Fruit fly (Drosophila melanogaster) whole organism, prepupa: ENCODE measurements around the gene CG14402.

Experiments
- CG11294 ChIP-seq: fragments of 200-800 bp; sonication (Bioruptor generic); IDR thresholded peaks from 2 replicates; pipeline ENCODE4 v1.3.6; 2022; ENCODE audit warnings: missing biosample characterization, missing genetic modification characterization
- CG11762 ChIP-seq: fragments of 200-800 bp; sonication (Bioruptor generic); optimal IDR thresholded peaks from 3 replicates; lab custom pipeline; 2016; ENCODE audit warnings: missing biosample characterization, missing genetic modification characterization; ENCODE audit not compliant: insufficient read depth
- CG11902 ChIP-seq: fragments of 200-800 bp; sonication (Bioruptor generic); optimal IDR thresholded peaks from 3 replicates; lab custom pipeline; 2016; ENCODE audit warnings: missing biosample characterization, missing genetic modification characterization
- CG15336 ChIP-seq: fragments of 200-800 bp; sonication (Bioruptor generic); IDR thresholded peaks from 2 replicates; pipeline ENCODE4 v1.3.6; 2022; ENCODE audit warnings: missing biosample characterization, missing genetic modification characterization
- CG1621 ChIP-seq: fragments of 200-800 bp; sonication (Bioruptor generic); optimal IDR thresholded peaks from 3 replicates; lab custom pipeline; 2018; ENCODE audit warnings: missing biosample characterization, mild to moderate bottlenecking, missing genetic modification characterization
- CG3032 ChIP-seq: fragments of 200-800 bp; optimal IDR thresholded peaks from 2 replicates; lab custom pipeline; 2019; ENCODE audit warnings: missing biosample characterization, mild to moderate bottlenecking, missing genetic modification characterization, moderate library complexity
- CG32006 ChIP-seq: fragments of 200-800 bp; sonication (Bioruptor generic); optimal IDR thresholded peaks from 3 replicates; lab custom pipeline; 2017; ENCODE audit warnings: missing biosample characterization, mild to moderate bottlenecking, missing genetic modification characterization
- CG4318 ChIP-seq: fragments of 200-800 bp; sonication (Bioruptor generic); optimal IDR thresholded peaks from 3 replicates; lab custom pipeline; 2017; ENCODE audit warnings: missing biosample characterization, mild to moderate bottlenecking, missing genetic modification characterization
- CG6163 ChIP-seq: fragments of 200-800 bp; sonication (Bioruptor generic); IDR thresholded peaks from 3 replicates; pipeline ENCODE4 v1.3.6; 2022; ENCODE audit warnings: missing biosample characterization, missing genetic modification characterization
- CG6276 ChIP-seq: fragments of 200-800 bp; sonication (Bioruptor generic); optimal IDR thresholded peaks from 2 replicates; lab custom pipeline; 2017; ENCODE audit warnings: missing biosample characterization, mild to moderate bottlenecking, missing genetic modification characterization
- CG6792 ChIP-seq: fragments of 200-800 bp; sonication (Bioruptor generic); optimal IDR thresholded peaks from 3 replicates; lab custom pipeline; 2016; ENCODE audit warnings: missing biosample characterization, missing genetic modification characterization
- CG6808 ChIP-seq: fragments of 200-800 bp; sonication (Bioruptor generic); optimal IDR thresholded peaks from 3 replicates; lab custom pipeline; 2017; ENCODE audit warnings: missing biosample characterization, missing genetic modification characterization, mild to moderate bottlenecking, moderate library complexity, missing genetic modification reagents
- CG6854 ChIP-seq: fragments of 200-800 bp; sonication (Bioruptor generic); optimal IDR thresholded peaks from 2 replicates; lab custom pipeline; 2017; ENCODE audit warnings: missing biosample characterization, mild to moderate bottlenecking, missing genetic modification characterization
- CG7368 ChIP-seq: fragments of 200-800 bp; sonication (Bioruptor generic); optimal IDR thresholded peaks from 3 replicates; lab custom pipeline; 2016; ENCODE audit warnings: missing biosample characterization, missing genetic modification characterization
- CG8119 ChIP-seq: fragments of 200-800 bp; sonication (Bioruptor generic); IDR thresholded peaks from 3 replicates; pipeline ENCODE4 v1.3.6; 2022; ENCODE audit warnings: missing biosample characterization, missing genetic modification characterization
- CG8319 ChIP-seq: fragments of 200-800 bp; sonication (Bioruptor generic); optimal IDR thresholded peaks from 3 replicates; lab custom pipeline; 2016; ENCODE audit warnings: missing biosample characterization, missing genetic modification characterization
- CG8632 ChIP-seq: fragments of 200-800 bp; sonication (Bioruptor generic); optimal IDR thresholded peaks from 3 replicates; lab custom pipeline; 2016; ENCODE audit warnings: missing biosample characterization, missing genetic modification characterization
- CG9139 ChIP-seq: fragments of 200-800 bp; sonication (Bioruptor generic); optimal IDR thresholded peaks from 3 replicates; lab custom pipeline; 2017; ENCODE audit warnings: missing biosample characterization, mild to moderate bottlenecking, missing genetic modification characterization
- Eip75B ChIP-seq: fragments of 200-800 bp; sonication (Bioruptor generic); optimal IDR thresholded peaks from 3 replicates; lab custom pipeline; 2016; ENCODE audit warnings: missing biosample characterization, missing genetic modification characterization
- Eip78C ChIP-seq: fragments of 200-800 bp; sonication (Bioruptor generic); peaks from one replicate; lab custom pipeline; 2016; ENCODE audit warnings: missing biosample characterization, missing genetic modification characterization
- Eip93F ChIP-seq: fragments of 200-800 bp; sonication (Bioruptor generic); optimal IDR thresholded peaks from 2 replicates; lab custom pipeline; 2016; ENCODE audit warnings: missing biosample characterization, mild to moderate bottlenecking, missing genetic modification characterization
- Ets21C ChIP-seq: fragments of 200-800 bp; sonication (Bioruptor generic); optimal IDR thresholded peaks from 3 replicates; lab custom pipeline; 2016; ENCODE audit warnings: missing biosample characterization, missing genetic modification characterization
- Gug ChIP-seq: fragments of 200-800 bp; sonication (Bioruptor generic); IDR thresholded peaks from 2 replicates; pipeline ENCODE4 v1.3.6; 2022; ENCODE audit warnings: missing biosample characterization, missing genetic modification characterization
- Hr38 ChIP-seq: sonication (Bioruptor generic); optimal IDR thresholded peaks from 2 replicates; lab custom pipeline; 2016; ENCODE audit warnings: missing biosample characterization, missing genetic modification characterization
- Hr39 ChIP-seq: fragments of 200-800 bp; sonication (Bioruptor generic); optimal IDR thresholded peaks from 2 replicates; lab custom pipeline; 2016; ENCODE audit warnings: missing biosample characterization, missing genetic modification characterization
- Hr4 ChIP-seq: fragments of 200-800 bp; sonication (Bioruptor generic); optimal IDR thresholded peaks from 3 replicates; lab custom pipeline; 2016; ENCODE audit warnings: missing biosample characterization, missing genetic modification characterization
- Lpt ChIP-seq: fragments of 200-800 bp; sonication (Bioruptor generic); optimal IDR thresholded peaks from 3 replicates; lab custom pipeline; 2016; ENCODE audit warnings: missing biosample characterization, missing genetic modification characterization
- Met ChIP-seq: fragments of 200-800 bp; sonication (Bioruptor generic); optimal IDR thresholded peaks from 3 replicates; lab custom pipeline; 2016; ENCODE audit warnings: missing biosample characterization, missing genetic modification characterization
- Smox ChIP-seq: fragments of 200-800 bp; sonication (Bioruptor generic); optimal IDR thresholded peaks from 3 replicates; lab custom pipeline; 2016; ENCODE audit warnings: missing biosample characterization, missing genetic modification characterization
- Sox102F ChIP-seq: fragments of 200-800 bp; sonication (Bioruptor generic); optimal IDR thresholded peaks from 2 replicates; lab custom pipeline; 2016; ENCODE audit warnings: missing biosample characterization, mild to moderate bottlenecking, missing genetic modification characterization
- achi ChIP-seq: fragments of 200-800 bp; sonication (Bioruptor generic); optimal IDR thresholded peaks from 3 replicates; lab custom pipeline; 2016; ENCODE audit warnings: missing biosample characterization, missing genetic modification characterization
- acj6 ChIP-seq: fragments of 200-800 bp; sonication (Bioruptor generic); optimal IDR thresholded peaks from 3 replicates; lab custom pipeline; 2016; ENCODE audit warnings: missing biosample characterization, missing genetic modification characterization
- dsx ChIP-seq: fragments of 200-800 bp; optimal IDR thresholded peaks from 3 replicates; lab custom pipeline; 2019; ENCODE audit warnings: missing biosample characterization, mild to moderate bottlenecking, missing genetic modification characterization, moderate library complexity; ENCODE audit not compliant: poor library complexity, severe bottlenecking
- eg ChIP-seq: fragments of 200-800 bp; sonication (Bioruptor generic); IDR thresholded peaks from 3 replicates; pipeline ENCODE4 v1.3.6; 2022; ENCODE audit warnings: missing biosample characterization, missing genetic modification characterization
- esn ChIP-seq: fragments of 200-800 bp; sonication (Bioruptor generic); optimal IDR thresholded peaks from 2 replicates; lab custom pipeline; 2016; ENCODE audit warnings: missing biosample characterization, mild to moderate bottlenecking, missing genetic modification characterization, moderate library complexity
- fd59A ChIP-seq: fragments of 200-800 bp; sonication (Bioruptor generic); optimal IDR thresholded peaks from 2 replicates; lab custom pipeline; 2017; ENCODE audit warnings: missing biosample characterization, mild to moderate bottlenecking, missing genetic modification characterization, missing genetic modification reagents
- fd85E ChIP-seq: fragments of 200-800 bp; sonication (Bioruptor generic); optimal IDR thresholded peaks from 3 replicates; lab custom pipeline; 2016; ENCODE audit warnings: missing biosample characterization, missing genetic modification characterization
- fkh ChIP-seq: fragments of 200-800 bp; sonication (Bioruptor generic); optimal IDR thresholded peaks from 3 replicates; lab custom pipeline; 2017; ENCODE audit warnings: missing biosample characterization, mild to moderate bottlenecking, missing genetic modification characterization, moderate library complexity
- net ChIP-seq: fragments of 200-800 bp; sonication (Bioruptor generic); optimal IDR thresholded peaks from 3 replicates; lab custom pipeline; 2016; ENCODE audit warnings: missing biosample characterization, missing genetic modification characterization
- spab ChIP-seq: fragments of 200-800 bp; sonication (Bioruptor generic); optimal IDR thresholded peaks from 2 replicates; lab custom pipeline; 2017; ENCODE audit warnings: missing biosample characterization, mild to moderate bottlenecking, missing genetic modification characterization, missing genetic modification reagents
- ss ChIP-seq, 2 experiments: fragments of 200-800 bp; sonication (Bioruptor generic); optimal IDR thresholded peaks; 2 replicates in 1 of 2; 3 replicates in 1 of 2; lab custom pipeline; 2017 to 2018; ENCODE audit warnings: mild to moderate bottlenecking in 2 of 2, missing biosample characterization in 2 of 2, missing genetic modification characterization in 2 of 2, moderate library complexity in 1 of 2
- svp ChIP-seq: fragments of 200-800 bp; sonication (Bioruptor generic); peaks from one replicate; lab custom pipeline; 2016; ENCODE audit warnings: missing biosample characterization, missing genetic modification characterization
- topi ChIP-seq: fragments of 200-800 bp; sonication (Bioruptor generic); optimal IDR thresholded peaks from 3 replicates; lab custom pipeline; 2016; ENCODE audit warnings: missing biosample characterization, missing genetic modification characterization
- vri ChIP-seq: fragments of 200-800 bp; sonication (Bioruptor generic); optimal IDR thresholded peaks from 3 replicates; lab custom pipeline; 2016; ENCODE audit warnings: missing biosample characterization, mild to moderate bottlenecking, missing genetic modification characterization

Gene CG14402

DNA sequence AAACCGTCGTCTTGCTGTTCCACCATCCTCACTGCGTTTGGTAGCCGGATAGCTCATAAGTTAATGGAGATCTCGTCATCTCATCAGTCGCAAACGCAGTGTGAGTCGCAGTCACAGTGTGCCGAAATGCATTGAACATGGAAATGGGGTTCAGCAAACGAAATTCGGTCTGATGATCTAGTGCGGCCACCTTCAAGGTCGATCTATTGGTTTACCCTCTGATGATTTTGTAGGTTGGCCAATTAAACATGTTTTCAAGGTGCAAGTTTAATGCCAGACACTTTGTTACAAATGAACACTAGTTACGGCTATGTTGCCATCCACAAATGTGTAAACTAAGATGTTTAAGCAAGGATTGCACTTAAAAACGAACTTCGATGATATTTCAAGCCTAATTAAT is 46.3 kb upstream of the CG14402 start (continued):
- TF ChIP-seq dsx (GFP tag; lab: Kevin White, UChicago), result no peak
- no peak for TF ChIP-seq CG8319 (GFP tag; lab: Kevin White, UChicago)
- TF ChIP-seq fd59A (GFP tag; lab: Kevin White, UChicago), result no peak
- no peak for TF ChIP-seq Eip75B
- peak; percentile 42; the same call in 1 of the 3 replicates for TF ChIP-seq CG6163
- no peak for TF ChIP-seq Hr39 (GFP tag; lab: Kevin White, UChicago)
- TF ChIP-seq CG11762 (GFP tag; lab: Kevin White, UChicago), result no peak
- peak; percentile 54 for TF ChIP-seq Hr4 (GFP tag; lab: Kevin White, UChicago)
- TF ChIP-seq Lpt, result no peak
- TF ChIP-seq topi, result no peak
- TF ChIP-seq acj6 (GFP tag; lab: Kevin White, UChicago), result no peak
- TF ChIP-seq CG6854 (GFP tag; lab: Kevin White, UChicago), result no peak
- no peak for TF ChIP-seq esn
- no peak for TF ChIP-seq fd85E (GFP tag; lab: Kevin White, UChicago)
- TF ChIP-seq vri (GFP tag; lab: Kevin White, UChicago), result no peak
- no peak for TF ChIP-seq Ets21C (GFP tag; lab: Kevin White, UChicago)
- no peak for TF ChIP-seq CG15336
- TF ChIP-seq CG8632, result no peak
- TF ChIP-seq CG6276 (GFP tag; lab: Kevin White, UChicago), result peak; percentile 1
- TF ChIP-seq, all 60 proteins: peak for 7

DNA sequence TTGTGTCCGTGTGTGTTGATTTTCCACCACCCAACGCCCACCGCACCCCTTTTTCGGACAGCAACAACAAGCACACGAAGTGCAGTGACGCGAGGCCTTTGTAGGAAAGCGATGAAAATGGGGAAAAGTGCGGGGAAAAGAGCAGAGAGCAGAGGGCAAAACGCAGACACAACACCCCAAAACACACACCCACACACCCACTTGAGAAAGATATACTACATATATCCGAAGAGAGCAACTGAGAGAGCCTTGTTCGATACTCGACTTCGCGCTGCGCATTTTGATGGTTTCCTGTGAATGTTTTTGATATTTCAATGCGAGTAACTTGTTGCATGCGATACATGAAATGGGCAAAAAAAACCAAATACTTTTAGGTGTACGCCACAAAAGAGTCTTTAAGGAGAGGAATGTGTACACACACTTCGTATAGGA is 45.4 kb upstream of the CG14402 start:
- TF ChIP-seq svp (GFP tag; lab: Kevin White, UChicago) (peak; percentile 74), CG7368 (GFP tag; lab: Kevin White, UChicago) (peak; percentile 57), Smox (GFP tag; lab: Kevin White, UChicago) (no peak), vri (GFP tag; lab: Kevin White, UChicago) (peak; percentile 19), eg (GFP tag; lab: Robert Waterston, UW) (no peak), CG6163 (peak; percentile 50; the same call in 1 of the 3 replicates), Sox102F (GFP tag; lab: Kevin White, UChicago) (no peak)

DNA sequence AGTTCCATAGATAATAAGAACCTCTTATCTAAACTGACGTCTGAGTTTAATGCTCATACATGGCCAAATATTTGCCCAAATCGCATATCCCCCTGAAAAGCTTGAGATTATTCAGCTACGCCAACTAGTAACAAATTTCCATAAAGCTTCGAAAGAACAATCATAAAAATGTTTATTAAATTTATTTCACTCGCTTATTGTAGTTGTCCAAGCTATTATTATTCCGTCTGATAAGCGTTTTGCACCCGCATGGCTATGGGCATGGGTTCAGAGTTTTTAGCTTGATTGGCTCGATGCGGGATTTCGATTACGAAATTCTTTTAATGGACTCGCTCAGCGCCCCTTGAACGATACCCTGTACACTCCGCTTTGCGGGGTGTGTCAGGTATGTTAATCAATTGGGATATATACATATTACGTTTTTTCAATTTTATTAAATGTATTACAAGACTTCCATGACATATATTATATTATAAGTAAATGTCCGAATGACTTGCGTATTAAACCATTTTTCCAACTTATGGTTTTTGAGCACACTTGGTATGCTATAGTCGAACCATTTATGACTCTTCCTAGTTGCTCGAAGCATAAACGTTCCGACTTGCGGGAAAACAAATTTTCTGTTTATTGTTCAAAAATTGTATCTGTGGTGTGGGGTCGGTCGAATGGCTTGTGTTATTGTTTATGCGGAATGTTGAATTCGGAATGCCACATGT is 43.3 kb upstream of the CG14402 start:
- TF ChIP-seq CG3032 (tag; lab: Kevin White, UChicago) (peak; percentile 44), achi (GFP tag; lab: Kevin White, UChicago) (peak; percentile 71), Gug (GFP tag; lab: Robert Waterston, UW) (peak; percentile 63), CG15336 (peak; percentile 84), CG6276 (GFP tag; lab: Kevin White, UChicago) (peak; percentile 65), CG4318 (GFP tag; lab: Kevin White, UChicago) (peak; percentile 38), CG9139 (GFP tag; lab: Kevin White, UChicago) (peak; percentile 12), CG8119 (peak; percentile 76), esn (peak; percentile 81), topi (peak; percentile 64), Eip93F (GFP tag; lab: Kevin White, UChicago) (peak; percentile 52), Hr38 (GFP tag; lab: Kevin White, UChicago) (no peak), net (peak; percentile 79), CG32006 (GFP tag; lab: Kevin White, UChicago) (peak; percentile 78), CG11902 (GFP tag; lab: Kevin White, UChicago) (peak; percentile 60), fkh (GFP tag; lab: Kevin White, UChicago) (peak; percentile 60), CG11294 (GFP tag; lab: Robert Waterston, UW) (0 out of 2 replicates have a peak, but pooled peaks have one; percentile 38), CG1621 (tag; lab: Kevin White, UChicago) (peak; percentile 31), CG6854 (GFP tag; lab: Kevin White, UChicago) (no peak), fd59A (GFP tag; lab: Kevin White, UChicago) (peak; percentile 16), Sox102F (GFP tag; lab: Kevin White, UChicago) (peak; percentile 78), spab (GFP tag; lab: Kevin White, UChicago) (peak; percentile 26), CG6792 (GFP tag; lab: Kevin White, UChicago) (peak; percentile 67), ss (GFP tag; optimal IDR thresholded peaks at IDR 0.05; lab: Kevin White, UChicago) (peak; percentile 17 to 56), Lpt (peak; percentile 49), Met (peak; percentile 72), CG6163 (peak; percentile 76), Ets21C (GFP tag; lab: Kevin White, UChicago) (peak; percentile 15), dsx (GFP tag; lab: Kevin White, UChicago) (peak; percentile 51), CG11762 (GFP tag; lab: Kevin White, UChicago) (peak; percentile 4), CG7368 (GFP tag; lab: Kevin White, UChicago) (no peak), Eip78C (peak; percentile 88), CG6808 (GFP tag; lab: Kevin White, UChicago) (peak; percentile 34), vri (GFP tag; lab: Kevin White, UChicago) (peak; percentile 82)
